Fruit fly (Drosophila melanogaster): ENCODE results near the gene MtnA.

DNA sequence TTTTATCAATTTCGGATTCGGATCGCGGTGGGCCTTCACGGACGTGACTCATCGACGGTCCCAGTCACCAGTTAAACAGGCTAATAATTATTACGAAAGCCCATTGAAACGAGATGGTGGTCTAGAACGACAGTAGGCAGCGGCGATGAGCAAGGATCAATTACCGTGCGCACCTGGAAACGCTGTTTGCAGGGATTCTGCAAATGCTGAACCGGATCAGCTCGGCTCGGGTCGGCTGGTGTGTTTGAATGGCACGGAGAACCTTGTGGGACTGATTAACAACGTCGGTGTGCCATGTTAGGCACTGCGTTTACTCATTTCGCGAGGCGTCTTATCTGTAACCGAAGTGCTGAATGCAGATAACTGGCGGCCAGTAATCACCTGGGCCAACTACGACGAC is 10.0 kb downstream of the MtnA start, which contains the start of gene Whamy:
- TF ChIP-seq CG8478 (optimal IDR thresholded peaks at IDR 0.05), result no peak
- TF ChIP-seq pan (optimal IDR thresholded peaks at IDR 0.05), result no peak
- no peak for TF ChIP-seq EcR (GFP tag; optimal IDR thresholded peaks at IDR 0.05)
- no peak for TF ChIP-seq psq (optimal IDR thresholded peaks at IDR 0.05)
- no peak for TF ChIP-seq usp (GFP tag; optimal IDR thresholded peaks at IDR 0.05)
